Worm (Caenorhabditis elegans) whole organism, late embryonic: Measurements from ENCODE around the gene his-69.
A peak's percentile ranks its signal among the peaks of the same experiment; 100 is the strongest.

Experiments
- C38D4.7 ChIP-seq: fragments of 200-800 bp; sonication (Bioruptor generic); optimal IDR thresholded peaks from 2 replicates; lab custom pipeline; 2018; ENCODE audit warnings: mild to moderate bottlenecking, missing genetic modification characterization, moderate library complexity, missing compliant biosample characterization
- F13H6.1 ChIP-seq: sonication (generic microtip); optimal IDR thresholded peaks from 2 replicates; lab custom pipeline; 2016; ENCODE audit warnings: missing genetic modification characterization, missing compliant biosample characterization
- K09A11.1 ChIP-seq: sonication (generic microtip); optimal IDR thresholded peaks from 2 replicates; lab custom pipeline; 2017; ENCODE audit warnings: antibody characterized with exemption, mild to moderate bottlenecking, missing genetic modification characterization, missing compliant biosample characterization; ENCODE audit not compliant: insufficient read depth
- ahr-1 ChIP-seq: sonication (generic microtip); optimal IDR thresholded peaks from 2 replicates; lab custom pipeline; 2016; ENCODE audit warnings: missing genetic modification characterization, missing compliant biosample characterization
- ama-1 ChIP-seq: fragments of 150-350 bp; optimal IDR thresholded peaks from 2 replicates; lab custom pipeline; 2014
- ceh-14 ChIP-seq: sonication (generic microtip); optimal IDR thresholded peaks from 2 replicates; lab custom pipeline; 2016; ENCODE audit warnings: missing genotype, missing genetic modification characterization, missing compliant biosample characterization
- ceh-18 ChIP-seq: sonication (generic microtip); optimal IDR thresholded peaks from 2 replicates; lab custom pipeline; 2016; ENCODE audit warnings: missing genetic modification characterization, missing compliant biosample characterization
- ceh-31 ChIP-seq: sonication (generic microtip); optimal IDR thresholded peaks from 2 replicates; lab custom pipeline; 2016; ENCODE audit warnings: missing genetic modification characterization, missing compliant biosample characterization
- ceh-34 ChIP-seq: sonication (generic microtip); optimal IDR thresholded peaks from 2 replicates; lab custom pipeline; 2016; ENCODE audit warnings: mild to moderate bottlenecking, missing genetic modification characterization, missing compliant biosample characterization
- ceh-6 ChIP-seq: fragments of 200-800 bp; sonication (Bioruptor generic); optimal IDR thresholded peaks from 2 replicates; lab custom pipeline; 2018; ENCODE audit warnings: mild to moderate bottlenecking, missing genetic modification characterization, missing compliant biosample characterization
- che-1 ChIP-seq: sonication (generic microtip); optimal IDR thresholded peaks from 2 replicates; lab custom pipeline; 2016; ENCODE audit warnings: mild to moderate bottlenecking, missing genetic modification characterization, missing compliant biosample characterization
- dve-1 ChIP-seq: sonication (generic microtip); optimal IDR thresholded peaks from 2 replicates; lab custom pipeline; 2017; ENCODE audit warnings: antibody characterized with exemption, mild to moderate bottlenecking, missing genetic modification characterization, missing compliant biosample characterization
- ets-4 ChIP-seq: sonication (generic microtip); optimal IDR thresholded peaks from 2 replicates; lab custom pipeline; 2016; ENCODE audit warnings: missing genetic modification characterization, missing compliant biosample characterization
- hlh-30 ChIP-seq: sonication (generic microtip); optimal IDR thresholded peaks from 2 replicates; lab custom pipeline; 2017; ENCODE audit warnings: antibody characterized with exemption, missing genetic modification characterization, missing compliant biosample characterization; ENCODE audit not compliant: insufficient read depth
- hlh-6 ChIP-seq: sonication (generic microtip); optimal IDR thresholded peaks from 2 replicates; lab custom pipeline; 2016; ENCODE audit warnings: missing genotype, missing genetic modification characterization, missing compliant biosample characterization
- lin-11 ChIP-seq: fragments of 200-800 bp; sonication (Bioruptor generic); optimal IDR thresholded peaks from 2 replicates; lab custom pipeline; 2018; ENCODE audit warnings: mild to moderate bottlenecking, missing genetic modification characterization, missing compliant biosample characterization
- madf-2 ChIP-seq: sonication (generic microtip); optimal IDR thresholded peaks from 2 replicates; lab custom pipeline; 2017; ENCODE audit warnings: missing genetic modification characterization, missing compliant biosample characterization
- nfya-1 ChIP-seq: sonication (generic microtip); optimal IDR thresholded peaks from 2 replicates; lab custom pipeline; 2017; ENCODE audit warnings: missing genetic modification characterization, mild to moderate bottlenecking, missing compliant biosample characterization, antibody characterized with exemption, moderate library complexity
- npax-4 ChIP-seq: sonication (generic microtip); optimal IDR thresholded peaks from 2 replicates; lab custom pipeline; 2016; ENCODE audit warnings: missing genetic modification characterization, missing compliant biosample characterization
- pros-1 ChIP-seq: fragments of 150-350 bp; optimal IDR thresholded peaks from 2 replicates; lab custom pipeline; 2014; ENCODE audit warnings: missing biosample characterization, missing genetic modification reagents, missing genetic modification characterization
- sox-2 ChIP-seq: fragments of 200-800 bp; sonication (Bioruptor generic); IDR thresholded peaks from 2 replicates; pipeline ENCODE4 v1.3.6; 2022; ENCODE audit warnings: missing genetic modification reagents, missing genetic modification characterization, missing compliant biosample characterization
- tbx-7 ChIP-seq: sonication (generic microtip); optimal IDR thresholded peaks from 2 replicates; lab custom pipeline; 2016; ENCODE audit warnings: missing genotype, missing genetic modification characterization, missing compliant biosample characterization
- ttx-3 ChIP-seq: sonication (generic microtip); optimal IDR thresholded peaks from 2 replicates; lab custom pipeline; 2016; ENCODE audit warnings: missing genetic modification reagents, missing genetic modification characterization, missing compliant biosample characterization
- unc-42 ChIP-seq: sonication (generic microtip); optimal IDR thresholded peaks from 2 replicates; lab custom pipeline; 2016; ENCODE audit warnings: missing genotype, missing genetic modification characterization, missing compliant biosample characterization
- unc-55 ChIP-seq: sonication (generic microtip); optimal IDR thresholded peaks from 2 replicates; lab custom pipeline; 2017; ENCODE audit warnings: missing biosample characterization, missing genetic modification reagents, missing genetic modification characterization
- unc-86 ChIP-seq: sonication (generic microtip); optimal IDR thresholded peaks from 2 replicates; lab custom pipeline; 2016; ENCODE audit warnings: missing genetic modification characterization, missing compliant biosample characterization
- zip-5 ChIP-seq: sonication (generic microtip); optimal IDR thresholded peaks from 2 replicates; lab custom pipeline; 2016; ENCODE audit warnings: missing genetic modification characterization, missing compliant biosample characterization
- ztf-16 ChIP-seq: sonication (generic microtip); optimal IDR thresholded peaks from 2 replicates; lab custom pipeline; 2017; ENCODE audit warnings: missing genetic modification characterization, missing compliant biosample characterization

The his-69 gene

ce11 chrIII:4058643-4059042, at the start of gene his-69:
TSS of gene his-69 (minus strand) at chrIII:4058743.
- TF ChIP-seq npax-4 (tag; lab: Kevin White, UChicago), result no peak

ce11 chrIII:4107929-4108520, 49.5 kb upstream of the his-69 start:
- peak; percentile 57 for TF ChIP-seq nfya-1 (tag; lab: Kevin White, UChicago)
- no peak for TF ChIP-seq unc-55 (GFP tag; lab: Kevin White, UChicago)

- TF ChIP-seq tbx-7 (tag; lab: Kevin White, UChicago), result no peak
- TF ChIP-seq unc-42, result peak; percentile 27
Observed at ce11 chrIII:4107227-4107626, 48.7 kb upstream of the his-69 start.

- TF ChIP-seq unc-86 (tag; lab: Kevin White, UChicago), result no peak
- no peak for TF ChIP-seq C38D4.7 (GFP tag; lab: Kevin White, UChicago)
- no peak for TF ChIP-seq hlh-6 (tag; lab: Kevin White, UChicago)
- TF ChIP-seq madf-2 (tag; lab: Kevin White, UChicago), result no peak
- no peak for TF ChIP-seq lin-11 (tag; lab: Kevin White, UChicago)
- no peak for TF ChIP-seq dve-1
- no peak for TF ChIP-seq ceh-18
- TF ChIP-seq ceh-6 (GFP tag; lab: Kevin White, UChicago), result no peak
- TF ChIP-seq, all 69 proteins: peak for 0
Observed at ce11 chrIII:4106611-4107010, 48.1 kb upstream of the his-69 start.

- no peak for TF ChIP-seq sox-2 (GFP tag; lab: Robert Waterston, UW)
- TF ChIP-seq unc-42, result peak; percentile 77
- TF ChIP-seq, all 69 proteins: peak for 1
Observed at ce11 chrIII:4103171-4103570, 44.6 kb upstream of the his-69 start.

ce11 chrIII:4102039-4102438, 43.5 kb upstream of the his-69 start:
- no peak for TF ChIP-seq zip-5 (tag; lab: Kevin White, UChicago)
- TF ChIP-seq ama-1 (lab: Kevin White, UChicago), result no peak
- no peak for TF ChIP-seq ceh-31
- TF ChIP-seq unc-55 (GFP tag; lab: Kevin White, UChicago), result no peak
- no peak for TF ChIP-seq che-1
- no peak for TF ChIP-seq F13H6.1
- TF ChIP-seq ttx-3 (tag; lab: Kevin White, UChicago), result no peak

- no peak for TF ChIP-seq ztf-16 (tag; lab: Kevin White, UChicago)
- no peak for TF ChIP-seq K09A11.1
- TF ChIP-seq ceh-34 (tag; lab: Kevin White, UChicago), result no peak
- TF ChIP-seq ahr-1 (tag; lab: Kevin White, UChicago), result no peak
- TF ChIP-seq pros-1 (tag; lab: Kevin White, UChicago), result no peak
- TF ChIP-seq ets-4 (tag; lab: Kevin White, UChicago), result no peak
Observed at ce11 chrIII:4101016-4101415, 42.5 kb upstream of the his-69 start.

- TF ChIP-seq hlh-30 (tag; lab: Kevin White, UChicago), result peak; percentile 13
- peak; percentile 18 for TF ChIP-seq ceh-18
- peak; percentile 60 for TF ChIP-seq dve-1
- TF ChIP-seq ceh-14 (tag; lab: Kevin White, UChicago), result no peak
- TF ChIP-seq unc-55 (GFP tag; lab: Kevin White, UChicago), result peak; percentile 72
Observed at ce11 chrIII:4099884-4100596, 41.5 kb upstream of the his-69 start.
